Worm (Caenorhabditis elegans) whole organism, L2 larva: ENCODE data around the gene F54D8.6.

Source experiments
- F13H6.1 ChIP-seq: sonication (generic microtip); optimal IDR thresholded peaks from 2 replicates; lab custom pipeline; 2016; ENCODE audit warnings: missing genetic modification characterization, missing compliant biosample characterization
- alr-1 ChIP-seq: fragments of 150-350 bp; optimal IDR thresholded peaks from 2 replicates; lab custom pipeline; 2014; ENCODE audit warnings: missing biosample characterization, missing genetic modification characterization
- aly-2 ChIP-seq: fragments of 150-350 bp; optimal IDR thresholded peaks from 2 replicates; lab custom pipeline; 2014; ENCODE audit warnings: missing biosample characterization, missing genetic modification characterization
- skn-1 ChIP-seq: sonication (generic microtip); optimal IDR thresholded peaks from 2 replicates; lab custom pipeline; 2017; ENCODE audit warnings: missing biosample characterization, missing genetic modification characterization
- sma-3 ChIP-seq: sonication (generic microtip); optimal IDR thresholded peaks from 2 replicates; lab custom pipeline; 2016; ENCODE audit warnings: missing genetic modification reagents, missing genetic modification characterization, missing compliant biosample characterization
- zag-1 ChIP-seq: fragments of 150-350 bp; optimal IDR thresholded peaks from 2 replicates; lab custom pipeline; 2014; ENCODE audit warnings: missing biosample characterization, missing genetic modification characterization

DNA sequence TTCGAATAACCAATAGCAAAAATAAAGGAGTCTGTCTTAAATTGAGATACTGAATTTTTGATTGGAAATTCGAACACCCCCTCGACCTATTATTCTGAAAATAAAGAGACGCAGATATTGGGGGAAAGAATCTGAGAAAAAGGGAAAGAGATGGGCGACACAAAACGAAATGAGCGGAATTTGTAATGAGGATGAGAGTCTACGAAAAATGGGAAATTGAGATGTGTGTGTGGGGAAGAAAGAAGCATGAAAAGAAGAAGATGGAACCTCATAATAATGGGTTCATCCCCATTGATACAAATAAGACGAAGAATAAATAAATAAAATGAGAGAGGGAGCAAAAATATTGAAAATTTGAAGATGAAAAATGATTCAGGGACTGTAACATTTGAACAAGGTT is 17.3 kb upstream of the F54D8.6 start, which contains the start of gene cah-1:
- TF ChIP-seq sma-3 (GFP tag; lab: Kevin White, UChicago) (no peak), zag-1 (tag; lab: Kevin White, UChicago) (no peak), aly-2 (tag; lab: Kevin White, UChicago) (no peak), alr-1 (tag; lab: Kevin White, UChicago) (no peak), skn-1 (tag; lab: Kevin White, UChicago) (no peak), F13H6.1 (tag; lab: Kevin White, UChicago) (no peak)
